Worm (Caenorhabditis elegans) whole organism, L2 larva: ENCODE results near the gene M163.22.
A peak's percentile ranks its signal among the peaks of the same experiment; 100 is the strongest.

Source experiments
- C34F6.9 ChIP-seq: fragments of 150-350 bp; optimal IDR thresholded peaks from 2 replicates; lab custom pipeline; 2014; ENCODE audit warnings: missing biosample characterization, missing genetic modification characterization
- F13H6.1 ChIP-seq: sonication (generic microtip); optimal IDR thresholded peaks from 2 replicates; lab custom pipeline; 2016; ENCODE audit warnings: missing genetic modification characterization, missing compliant biosample characterization
- Y55F3AM.14 ChIP-seq: fragments of 200-800 bp; sonication (Bioruptor generic); optimal IDR thresholded peaks from 2 replicates; lab custom pipeline; 2018; ENCODE audit warnings: mild to moderate bottlenecking, missing genetic modification characterization, missing compliant biosample characterization
- alr-1 ChIP-seq: fragments of 150-350 bp; optimal IDR thresholded peaks from 2 replicates; lab custom pipeline; 2014; ENCODE audit warnings: missing biosample characterization, missing genetic modification characterization
- aly-2 ChIP-seq: fragments of 150-350 bp; optimal IDR thresholded peaks from 2 replicates; lab custom pipeline; 2014; ENCODE audit warnings: missing biosample characterization, missing genetic modification characterization
- blmp-1 ChIP-seq: sonication (generic microtip); optimal IDR thresholded peaks from 2 replicates; lab custom pipeline; 2017; ENCODE audit warnings: missing genetic modification characterization, mild to moderate bottlenecking, missing compliant biosample characterization, antibody characterized with exemption, moderate library complexity; ENCODE audit not compliant: insufficient read depth
- ceh-16 ChIP-seq: fragments of 150-350 bp; optimal IDR thresholded peaks from 2 replicates; lab custom pipeline; 2014; ENCODE audit warnings: missing biosample characterization, missing genetic modification characterization
- ceh-82 ChIP-seq: fragments of 150-350 bp; optimal IDR thresholded peaks from 2 replicates; lab custom pipeline; 2014; ENCODE audit warnings: missing biosample characterization, missing genetic modification characterization
- crh-2 ChIP-seq: sonication (generic microtip); optimal IDR thresholded peaks from 2 replicates; lab custom pipeline; 2017; ENCODE audit warnings: missing biosample characterization, missing genetic modification characterization
- dmd-4 ChIP-seq: sonication (generic microtip); optimal IDR thresholded peaks from 2 replicates; lab custom pipeline; 2017; ENCODE audit warnings: missing biosample characterization, missing genetic modification characterization
- egl-27 ChIP-seq: sonication (generic microtip); optimal IDR thresholded peaks from 3 replicates; lab custom pipeline; 2017; ENCODE audit warnings: missing biosample characterization, missing genetic modification reagents, missing genetic modification characterization
- fos-1 ChIP-seq: fragments of 150-350 bp; optimal IDR thresholded peaks from 2 replicates; lab custom pipeline; 2014; ENCODE audit warnings: missing biosample characterization, missing genetic modification characterization
- gmeb-1 ChIP-seq: fragments of 150-350 bp; optimal IDR thresholded peaks from 2 replicates; lab custom pipeline; 2014; ENCODE audit warnings: missing biosample characterization, missing genetic modification characterization
- lin-11 ChIP-seq: fragments of 150-350 bp; sonication (generic microtip); optimal IDR thresholded peaks from 2 replicates; lab custom pipeline; 2014; ENCODE audit warnings: missing biosample characterization, missing genetic modification characterization, inconsistent platforms, mixed read lengths
- lin-13 ChIP-seq: fragments of 150-350 bp; optimal IDR thresholded peaks from 2 replicates; lab custom pipeline; 2014; ENCODE audit warnings: missing biosample characterization, missing genetic modification reagents, missing genetic modification characterization
- lsy-2 ChIP-seq, 2 experiments: fragments of 150-350 bp in 1 of 2; sonication (generic microtip) in 1 of 2; optimal IDR thresholded peaks; 2 replicates each; lab custom pipeline; 2014 to 2017; ENCODE audit warnings: missing biosample characterization in 2 of 2, missing genetic modification characterization in 2 of 2
- mbf-1 ChIP-seq: sonication (generic microtip); optimal IDR thresholded peaks from 2 replicates; lab custom pipeline; 2017; ENCODE audit warnings: missing biosample characterization, missing genetic modification characterization
- mdl-1 ChIP-seq, 2 experiments: fragments of 150-350 bp in 1 of 2; sonication (generic microtip) in 1 of 2; optimal IDR thresholded peaks; 2 replicates each; lab custom pipeline; 2017; ENCODE audit warnings: missing biosample characterization in 2 of 2, missing genetic modification characterization in 2 of 2
- nhr-10 ChIP-seq: sonication (generic microtip); optimal IDR thresholded peaks from 2 replicates; lab custom pipeline; 2017; ENCODE audit warnings: missing biosample characterization, missing genetic modification characterization
- nhr-11 ChIP-seq: fragments of 150-350 bp; optimal IDR thresholded peaks from 2 replicates; lab custom pipeline; 2014; ENCODE audit warnings: missing biosample characterization, missing genetic modification characterization
- nhr-21 ChIP-seq: fragments of 150-350 bp; optimal IDR thresholded peaks from 2 replicates; lab custom pipeline; 2014; ENCODE audit warnings: missing biosample characterization, missing genetic modification characterization
- nhr-23 ChIP-seq: fragments of 150-350 bp; optimal IDR thresholded peaks from 2 replicates; lab custom pipeline; 2014; ENCODE audit warnings: missing biosample characterization, missing genetic modification reagents, missing genetic modification characterization
- nhr-237 ChIP-seq: fragments of 150-350 bp; optimal IDR thresholded peaks from 2 replicates; lab custom pipeline; 2014; ENCODE audit warnings: missing biosample characterization, missing genetic modification characterization
- nhr-77 ChIP-seq: fragments of 150-350 bp; optimal IDR thresholded peaks from 2 replicates; lab custom pipeline; 2014; ENCODE audit warnings: missing biosample characterization, missing genetic modification characterization
- peb-1 ChIP-seq: fragments of 150-350 bp; optimal IDR thresholded peaks from 2 replicates; lab custom pipeline; 2014; ENCODE audit warnings: missing biosample characterization, missing genetic modification characterization
- sem-4 ChIP-seq: fragments of 150-350 bp; optimal IDR thresholded peaks from 2 replicates; lab custom pipeline; 2014; ENCODE audit warnings: missing biosample characterization, missing genetic modification reagents, missing genetic modification characterization
- skn-1 ChIP-seq: sonication (generic microtip); optimal IDR thresholded peaks from 2 replicates; lab custom pipeline; 2017; ENCODE audit warnings: missing biosample characterization, missing genetic modification characterization
- sma-3 ChIP-seq: sonication (generic microtip); optimal IDR thresholded peaks from 2 replicates; lab custom pipeline; 2016; ENCODE audit warnings: missing genetic modification reagents, missing genetic modification characterization, missing compliant biosample characterization
- sma-9 ChIP-seq, 2 experiments: fragments of 150-350 bp in 1 of 2; sonication (generic microtip) in 1 of 2; optimal IDR thresholded peaks; 2 replicates each; lab custom pipeline; 2014 to 2016; ENCODE audit warnings: missing genetic modification characterization in 2 of 2, mild to moderate bottlenecking in 1 of 2, missing biosample characterization in 1 of 2, missing compliant biosample characterization in 1 of 2, missing genetic modification reagents in 1 of 2, moderate library complexity in 1 of 2
- unc-55 ChIP-seq: fragments of 150-350 bp; sonication (generic microtip); optimal IDR thresholded peaks from 3 replicates; lab custom pipeline; 2014; ENCODE audit warnings: missing biosample characterization, missing genetic modification reagents, missing genetic modification characterization
- zag-1 ChIP-seq: fragments of 150-350 bp; optimal IDR thresholded peaks from 2 replicates; lab custom pipeline; 2014; ENCODE audit warnings: missing biosample characterization, missing genetic modification characterization
- ztf-11 ChIP-seq: sonication (generic microtip); optimal IDR thresholded peaks from 2 replicates; lab custom pipeline; 2017; ENCODE audit warnings: missing biosample characterization, missing genetic modification characterization

Gene M163.22

DNA sequence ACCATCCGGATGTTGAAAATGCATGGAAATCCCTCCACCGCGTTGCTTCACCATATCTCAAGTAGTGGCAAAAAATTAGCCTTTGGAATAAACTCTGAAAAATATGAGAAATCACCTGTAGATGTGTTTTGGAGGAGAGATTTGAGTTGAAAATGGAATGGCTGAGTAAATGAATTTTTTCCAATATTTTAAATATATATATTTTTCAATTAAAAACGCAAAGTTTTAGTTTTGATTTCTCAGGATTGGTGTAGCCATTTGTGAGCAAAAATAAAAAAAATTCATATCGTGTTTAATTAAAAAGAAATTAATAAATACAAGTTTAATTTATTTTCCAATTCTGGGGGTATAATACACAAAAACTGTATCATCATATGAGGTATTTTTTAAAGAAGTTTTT is 37.6 kb upstream of the M163.22 start, which contains the start of gene F23D12.1:
Gene F23D12.1, minus strand, starts transcription at position 101 of the 400 bp plus-strand sequence.
- TF ChIP-seq alr-1 (tag; lab: Kevin White, UChicago), result no peak
- TF ChIP-seq fos-1, result no peak
- no peak for TF ChIP-seq peb-1 (tag; lab: Kevin White, UChicago)
- TF ChIP-seq sma-9 (GFP tag; optimal IDR thresholded peaks at IDR 0.05; lab: Kevin White, UChicago), result no peak
- TF ChIP-seq sma-9 (tag; optimal IDR thresholded peaks at IDR 0.05; lab: Kevin White, UChicago), result no peak
- no peak for TF ChIP-seq sem-4
- TF ChIP-seq skn-1, result no peak
- TF ChIP-seq unc-55, result no peak
- TF ChIP-seq nhr-21, result no peak
- no peak for TF ChIP-seq nhr-10 (tag; lab: Kevin White, UChicago)
- no peak for TF ChIP-seq nhr-23 (tag; lab: Kevin White, UChicago)
- TF ChIP-seq blmp-1, result no peak
- TF ChIP-seq ztf-11 (tag; lab: Kevin White, UChicago), result no peak
- TF ChIP-seq nhr-237, result no peak
- TF ChIP-seq ceh-82, result no peak
- TF ChIP-seq, all 48 proteins: peak for 0

DNA sequence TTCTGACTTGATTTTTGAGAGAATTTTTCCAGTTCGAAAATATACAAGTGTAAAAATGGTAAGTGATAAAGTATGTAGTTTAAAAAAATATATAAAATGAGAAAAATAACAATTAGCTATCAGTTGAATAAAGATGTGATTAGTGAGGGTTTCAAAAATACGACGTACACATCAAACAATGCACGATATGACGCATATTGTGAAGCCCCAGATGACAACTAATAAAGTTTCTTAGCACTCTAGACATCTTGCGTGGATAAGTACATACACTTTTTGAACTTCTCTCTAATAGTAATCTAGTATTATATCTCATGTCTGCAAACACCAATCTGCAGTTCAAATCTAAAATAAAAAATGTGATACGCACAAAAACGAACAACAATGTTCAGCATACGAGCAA is 35.3 kb upstream of the M163.22 start:
- TF ChIP-seq lin-13 (GFP tag; lab: Kevin White, UChicago) (no peak), lin-11 (tag; lab: Kevin White, UChicago) (no peak), ceh-82 (no peak), crh-2 (tag; lab: Kevin White, UChicago) (no peak), lsy-2 (tag; optimal IDR thresholded peaks at IDR 0.05; lab: Kevin White, UChicago) (no peak), nhr-11 (tag; lab: Kevin White, UChicago) (no peak), sma-9 (GFP tag; optimal IDR thresholded peaks at IDR 0.05; lab: Kevin White, UChicago) (no peak), sma-9 (tag; optimal IDR thresholded peaks at IDR 0.05; lab: Kevin White, UChicago) (no peak), gmeb-1 (no peak), sma-3 (GFP tag; lab: Kevin White, UChicago) (no peak)
- TF ChIP-seq, all 48 proteins: peak for 0

DNA sequence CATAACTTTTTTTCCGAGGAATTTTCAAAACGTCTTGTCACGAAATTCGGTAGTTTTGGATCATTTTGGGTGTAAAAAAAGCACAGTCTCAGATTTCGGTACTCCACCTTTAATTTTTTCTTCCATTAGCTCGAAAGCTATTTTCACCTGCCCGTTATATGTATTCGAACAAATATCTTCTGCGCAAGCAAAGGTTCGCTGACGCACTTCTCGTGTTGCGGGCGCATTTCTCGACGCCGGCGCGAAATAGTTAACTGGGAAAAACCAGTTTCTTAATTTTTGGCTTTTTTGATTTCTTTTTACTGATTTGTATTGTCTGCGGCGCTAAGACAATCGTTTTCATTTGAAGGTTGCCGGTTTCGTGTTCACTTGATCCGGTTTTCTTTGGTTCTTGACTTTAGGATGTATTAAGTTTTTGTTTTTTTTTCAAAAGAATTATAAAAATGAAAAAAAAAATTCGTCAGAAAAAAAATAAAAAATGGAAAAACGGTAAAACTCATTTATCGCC is 30.0 kb upstream of the M163.22 start:
- TF ChIP-seq mdl-1 (tag; optimal IDR thresholded peaks at IDR 0.05; lab: Kevin White, UChicago) (no peak), Y55F3AM.14 (GFP tag; lab: Kevin White, UChicago) (no peak), nhr-23 (tag; lab: Kevin White, UChicago) (no peak), F13H6.1 (tag; lab: Kevin White, UChicago) (no peak), C34F6.9 (tag; lab: Kevin White, UChicago) (no peak), ceh-16 (tag; lab: Kevin White, UChicago) (no peak), ceh-82 (no peak), alr-1 (tag; lab: Kevin White, UChicago) (no peak), blmp-1 (no peak)
- TF ChIP-seq, all 48 proteins: peak for 0

DNA sequence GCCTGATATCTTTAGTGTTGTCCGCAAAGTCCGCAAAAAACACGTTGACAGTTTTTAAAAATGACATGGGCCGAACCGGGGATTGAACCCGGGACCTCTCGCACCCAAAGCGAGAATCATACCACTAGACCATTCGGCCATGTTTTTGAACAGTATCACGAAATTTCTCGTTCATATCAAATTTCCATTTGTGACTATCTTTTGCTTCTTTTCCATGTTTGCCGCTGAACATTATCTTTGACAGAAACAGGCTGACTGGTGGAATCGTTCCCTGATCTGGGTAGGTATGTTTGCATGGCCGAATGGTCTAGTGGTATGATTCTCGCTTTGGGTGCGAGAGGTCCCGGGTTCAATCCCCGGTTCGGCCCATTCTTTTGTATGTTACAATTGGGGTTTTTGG is 27.9 kb upstream of the M163.22 start:
- peak; percentile 2 for TF ChIP-seq egl-27 (tag; lab: Kevin White, UChicago)
- peak; percentile 25 for TF ChIP-seq fos-1
- peak; percentile 42 for TF ChIP-seq sma-3 (GFP tag; lab: Kevin White, UChicago)

DNA sequence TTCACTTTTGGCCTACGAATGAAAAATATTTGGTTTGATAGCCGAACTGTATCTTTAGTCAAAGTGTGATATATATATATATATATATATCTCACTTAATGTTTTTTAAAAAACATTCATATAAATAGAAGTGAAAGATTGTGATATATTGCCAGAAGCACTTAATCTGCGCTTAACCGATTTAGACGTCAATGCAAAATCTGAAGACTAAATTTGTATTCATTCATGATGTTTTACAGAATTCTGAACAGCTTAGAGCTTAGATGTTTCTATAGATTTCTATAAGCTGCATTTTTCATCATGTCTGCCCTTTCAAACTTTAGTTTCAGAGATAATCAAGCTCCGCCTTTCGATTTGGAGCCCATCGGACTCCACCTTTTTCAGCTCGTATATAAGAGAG is 23.4 kb upstream of the M163.22 start, which contains the start of gene F23D12.3:
Gene F23D12.3, plus strand, starts transcription at position 301 of the 400 bp plus-strand sequence.
- TF ChIP-seq mdl-1 (tag; optimal IDR thresholded peaks at IDR 0.05; lab: Kevin White, UChicago), result no peak
- TF ChIP-seq sma-9 (GFP tag; optimal IDR thresholded peaks at IDR 0.05; lab: Kevin White, UChicago), result no peak
- no peak for TF ChIP-seq sma-9 (tag; optimal IDR thresholded peaks at IDR 0.05; lab: Kevin White, UChicago)
- TF ChIP-seq alr-1 (tag; lab: Kevin White, UChicago), result no peak
- TF ChIP-seq nhr-23 (tag; lab: Kevin White, UChicago), result no peak
- no peak for TF ChIP-seq zag-1 (tag; lab: Kevin White, UChicago)
- TF ChIP-seq egl-27 (tag; lab: Kevin White, UChicago), result no peak
- no peak for TF ChIP-seq skn-1
- no peak for TF ChIP-seq aly-2 (tag; lab: Kevin White, UChicago)
- TF ChIP-seq dmd-4, result no peak
- no peak for TF ChIP-seq lin-13 (GFP tag; lab: Kevin White, UChicago)
- TF ChIP-seq nhr-77 (tag; lab: Kevin White, UChicago), result no peak

DNA sequence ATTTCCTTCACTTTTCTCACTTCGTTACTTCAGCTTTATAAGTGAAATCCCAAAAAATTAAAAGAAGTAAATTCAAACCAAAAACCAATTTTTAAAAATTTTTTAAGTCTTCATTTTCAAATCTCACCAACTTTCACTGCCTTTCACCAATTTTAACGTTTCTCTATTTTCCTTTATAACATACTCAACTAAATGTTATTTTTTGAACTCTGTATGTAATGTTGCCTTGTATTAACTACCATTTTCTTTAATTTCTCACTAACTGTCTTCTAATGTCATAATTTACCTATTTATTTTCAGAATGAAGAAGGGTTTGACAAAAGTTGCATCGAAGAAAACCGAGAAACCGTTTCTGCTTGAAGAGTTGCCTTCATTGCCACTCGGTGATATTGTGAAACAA is 21.0 kb upstream of the M163.22 start, which contains the start of gene F23D12.4:
Gene F23D12.4, plus strand, starts transcription at position 301 of the 400 bp plus-strand sequence.
- TF ChIP-seq alr-1 (tag; lab: Kevin White, UChicago), result no peak
- TF ChIP-seq skn-1, result no peak
- no peak for TF ChIP-seq lsy-2 (tag; optimal IDR thresholded peaks at IDR 0.05; lab: Kevin White, UChicago)
- TF ChIP-seq mbf-1, result no peak
- TF ChIP-seq, all 48 proteins: peak for 0
